Worm (Caenorhabditis elegans) whole organism, early embryonic: ENCODE results near the gene T05G5.1.

Experiments used
- B0310.2 ChIP-seq: sonication (generic microtip); optimal IDR thresholded peaks from 2 replicates; lab custom pipeline; 2016; ENCODE audit warnings: mild to moderate bottlenecking, missing genetic modification characterization, missing compliant biosample characterization
- F13C5.2 ChIP-seq: sonication (generic microtip); optimal IDR thresholded peaks from 2 replicates; lab custom pipeline; 2017; ENCODE audit warnings: mild to moderate bottlenecking, missing genetic modification characterization, inconsistent platforms, missing compliant biosample characterization
- aly-1 ChIP-seq: sonication (generic microtip); optimal IDR thresholded peaks from 2 replicates; lab custom pipeline; 2016; ENCODE audit warnings: missing genetic modification characterization, missing compliant biosample characterization
- ama-1 ChIP-seq: fragments of 150-350 bp; optimal IDR thresholded peaks from 2 replicates; lab custom pipeline; 2014
- ceh-13 ChIP-seq: fragments of 200-800 bp; sonication (Bioruptor generic); optimal IDR thresholded peaks from 2 replicates; lab custom pipeline; 2018; ENCODE audit warnings: mild to moderate bottlenecking, missing genetic modification characterization, missing compliant biosample characterization
- ceh-36 ChIP-seq: sonication (generic microtip); optimal IDR thresholded peaks from 2 replicates; lab custom pipeline; 2016; ENCODE audit warnings: missing genetic modification characterization, inconsistent platforms, missing compliant biosample characterization
- ets-7 ChIP-seq: sonication (generic microtip); optimal IDR thresholded peaks from 2 replicates; lab custom pipeline; 2016; ENCODE audit warnings: missing genotype, missing genetic modification characterization, missing compliant biosample characterization
- flt-1 ChIP-seq: fragments of 200-800 bp; sonication (Bioruptor generic); IDR thresholded peaks from 2 replicates; pipeline ENCODE4 v1.3.6; 2022; ENCODE audit warnings: missing genetic modification characterization, missing compliant biosample characterization
- hmbx-1 ChIP-seq: sonication (generic microtip); optimal IDR thresholded peaks from 2 replicates; lab custom pipeline; 2016; ENCODE audit warnings: mild to moderate bottlenecking, missing genetic modification characterization, missing compliant biosample characterization
- hmg-4 ChIP-seq: fragments of 200-800 bp; sonication (Bioruptor generic); optimal IDR thresholded peaks from 2 replicates; lab custom pipeline; 2018; ENCODE audit warnings: mild to moderate bottlenecking, missing genetic modification characterization, missing compliant biosample characterization
- hnd-1 ChIP-seq: sonication (generic microtip); optimal IDR thresholded peaks from 2 replicates; lab custom pipeline; 2016; ENCODE audit warnings: missing genetic modification characterization, missing compliant biosample characterization
- pes-1 ChIP-seq: fragments of 200-800 bp; sonication (Bioruptor generic); IDR thresholded peaks from 2 replicates; pipeline ENCODE4 v1.3.6; 2022; ENCODE audit warnings: missing genetic modification reagents, missing genetic modification characterization, missing compliant biosample characterization
- scrt-1 ChIP-seq: fragments of 200-800 bp; sonication (Bioruptor generic); IDR thresholded peaks from 2 replicates; pipeline ENCODE4 v1.3.6; 2022; ENCODE audit warnings: missing genetic modification characterization, missing compliant biosample characterization
- sea-1 ChIP-seq: fragments of 200-800 bp; sonication (Bioruptor generic); conservative IDR thresholded peaks from 2 replicates; pipeline ENCODE4 v1.3.6; 2022; ENCODE audit warnings: missing genetic modification characterization, missing compliant biosample characterization
- tbx-11 ChIP-seq: fragments of 200-800 bp; sonication (Bioruptor generic); IDR thresholded peaks from 2 replicates; pipeline ENCODE4 v1.3.6; 2022; ENCODE audit warnings: missing genetic modification characterization, missing compliant biosample characterization
- tbx-37 ChIP-seq: fragments of 200-800 bp; sonication (Bioruptor generic); conservative IDR thresholded peaks from 2 replicates; pipeline ENCODE4 v1.3.6; 2022; ENCODE audit warnings: missing genetic modification reagents, missing genetic modification characterization, missing compliant biosample characterization
- tra-4 ChIP-seq: sonication (generic microtip); optimal IDR thresholded peaks from 2 replicates; lab custom pipeline; 2017; ENCODE audit warnings: missing genetic modification characterization, missing compliant biosample characterization

T05G5.1 gene

DNA sequence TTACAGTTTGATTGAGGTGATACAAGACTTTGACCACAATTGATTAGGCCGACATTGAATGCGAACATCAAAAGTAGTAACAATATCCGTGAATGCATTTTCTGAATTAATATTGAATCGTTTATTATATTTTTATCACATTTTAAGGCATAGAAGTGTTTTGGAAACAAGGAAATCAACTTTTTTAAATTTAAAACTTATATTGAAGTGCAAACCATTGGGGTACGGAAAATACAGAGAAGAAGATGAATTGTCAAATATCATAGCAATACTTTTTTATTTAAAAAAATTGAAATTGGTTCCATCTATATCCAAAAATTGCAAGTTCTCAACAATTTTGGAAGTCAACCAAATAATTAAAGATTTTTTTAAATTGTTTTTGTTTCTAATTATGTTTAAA lies at the start of gene T05G5.1:
Gene T05G5.1 (minus strand): TSS at position 101 of the 400 bp plus-strand sequence.
- TF ChIP-seq aly-1 (tag; lab: Kevin White, UChicago), result no peak

DNA sequence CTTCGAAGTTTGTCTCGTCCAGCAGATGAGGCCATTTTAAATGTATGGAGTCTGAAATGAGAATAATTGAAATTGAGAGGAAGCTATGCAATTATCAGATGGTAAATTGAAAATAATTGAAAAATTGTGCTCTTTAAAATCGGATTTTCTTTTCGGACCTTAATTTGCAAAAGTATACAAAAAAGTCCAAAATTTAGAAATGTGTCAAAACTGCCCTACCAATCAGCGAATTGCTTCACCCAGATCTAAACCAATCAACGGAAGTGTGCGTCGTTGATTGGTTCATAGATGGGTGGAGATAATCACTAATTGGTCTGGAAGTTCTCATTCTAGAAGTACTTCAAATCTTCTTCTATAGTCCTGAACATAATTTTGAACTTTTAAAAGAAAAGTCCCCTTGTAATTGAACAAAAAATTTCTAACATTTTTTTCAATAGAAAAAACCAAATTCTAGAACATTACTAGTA lies 46.5 kb upstream of the T05G5.1 start, which contains the start of gene R10E11.5:
Gene R10E11.5 (minus strand): TSS at position 51 of the 467 bp plus-strand sequence.
- TF ChIP-seq sea-1 (GFP tag; lab: Robert Waterston, UW) (no peak), ama-1 (lab: Kevin White, UChicago) (no peak), tbx-37 (GFP tag; lab: Robert Waterston, UW) (no peak), scrt-1 (GFP tag; lab: Robert Waterston, UW) (no peak), tra-4 (tag; lab: Kevin White, UChicago) (no peak), tbx-11 (GFP tag; lab: Robert Waterston, UW) (no peak), hnd-1 (tag; lab: Kevin White, UChicago) (no peak), ceh-36 (no peak), F13C5.2 (no peak), flt-1 (no peak)

DNA sequence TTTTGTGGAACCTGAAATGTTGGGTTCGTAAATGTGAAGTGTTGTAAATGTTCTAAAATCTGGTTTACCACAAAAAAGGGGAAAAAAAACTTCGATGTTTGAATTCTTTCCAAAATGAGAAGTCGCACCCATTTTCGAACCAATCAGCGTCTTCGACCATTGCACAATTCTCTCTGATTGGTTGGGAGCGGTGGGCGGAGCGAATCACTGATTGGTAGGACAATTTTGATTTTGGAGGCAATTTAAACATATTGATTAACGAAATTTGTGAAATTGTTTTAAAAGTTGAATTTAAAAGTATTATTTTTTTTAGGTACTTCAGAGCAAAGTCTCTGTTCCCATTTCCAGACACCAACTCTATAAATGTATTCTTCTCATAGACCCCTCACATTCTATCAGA lies 45.9 kb upstream of the T05G5.1 start:
- TF ChIP-seq tra-4 (tag; lab: Kevin White, UChicago), result no peak
- no peak for TF ChIP-seq sea-1 (GFP tag; lab: Robert Waterston, UW)
- no peak for TF ChIP-seq scrt-1 (GFP tag; lab: Robert Waterston, UW)
- TF ChIP-seq tbx-11 (GFP tag; lab: Robert Waterston, UW), result no peak
- no peak for TF ChIP-seq ceh-36
- TF ChIP-seq pes-1 (GFP tag; lab: Robert Waterston, UW), result no peak
- TF ChIP-seq F13C5.2, result no peak

DNA sequence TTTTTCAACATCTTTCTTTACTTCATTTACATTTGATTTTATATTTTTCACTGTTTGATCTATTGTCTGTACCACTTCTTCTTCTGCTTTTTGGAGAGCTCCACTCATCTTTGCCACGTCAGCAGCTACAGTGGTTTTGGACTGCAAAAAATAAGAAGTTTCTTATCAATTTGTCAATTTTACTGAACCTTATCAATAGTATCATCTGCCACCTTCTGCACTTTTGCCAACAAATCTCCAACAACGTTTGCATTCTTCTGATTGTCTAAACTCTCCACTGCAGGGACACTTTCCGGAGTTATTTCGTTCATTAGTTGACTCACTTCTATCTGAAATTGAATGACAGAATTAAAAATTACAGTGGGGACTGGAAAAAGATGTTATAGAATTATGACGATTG lies 43.6 kb upstream of the T05G5.1 start:
- no peak for TF ChIP-seq B0310.2 (tag; lab: Kevin White, UChicago)
- no peak for TF ChIP-seq hnd-1 (tag; lab: Kevin White, UChicago)
- no peak for TF ChIP-seq hmbx-1 (tag; lab: Kevin White, UChicago)
- TF ChIP-seq pes-1 (GFP tag; lab: Robert Waterston, UW), result no peak
- TF ChIP-seq sea-1 (GFP tag; lab: Robert Waterston, UW), result no peak
- TF ChIP-seq ceh-36, result no peak
- TF ChIP-seq ets-7 (tag; lab: Kevin White, UChicago), result no peak
- TF ChIP-seq ceh-13 (GFP tag; lab: Kevin White, UChicago), result no peak
- no peak for TF ChIP-seq aly-1 (tag; lab: Kevin White, UChicago)
- TF ChIP-seq scrt-1 (GFP tag; lab: Robert Waterston, UW), result no peak
- TF ChIP-seq tbx-11 (GFP tag; lab: Robert Waterston, UW), result no peak
- TF ChIP-seq flt-1, result no peak
- no peak for TF ChIP-seq tbx-37 (GFP tag; lab: Robert Waterston, UW)
- TF ChIP-seq hmg-4 (GFP tag; lab: Kevin White, UChicago), result no peak
- TF ChIP-seq F13C5.2, result no peak

DNA sequence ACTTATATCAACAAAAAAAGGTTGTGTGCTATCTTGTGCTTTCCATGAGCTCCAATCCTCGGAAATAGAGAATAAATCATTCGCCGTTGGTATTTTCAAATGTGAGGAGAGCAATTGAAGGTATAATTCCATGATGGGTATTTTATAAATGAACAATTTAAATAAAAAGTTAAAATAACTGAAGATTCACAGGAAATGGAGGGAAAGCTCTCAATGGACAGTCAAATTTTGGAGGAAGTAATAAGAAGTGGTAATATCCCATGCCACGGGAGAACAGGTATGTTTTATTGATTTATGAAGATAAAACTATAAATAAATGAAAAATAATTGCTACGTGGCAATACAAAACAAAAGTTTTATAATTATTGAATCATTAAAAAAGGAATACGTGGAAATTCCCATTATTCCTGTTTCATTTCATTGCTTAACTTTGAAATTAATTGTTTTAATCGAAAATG lies 40.0 kb upstream of the T05G5.1 start:
- TF ChIP-seq tbx-37 (GFP tag; lab: Robert Waterston, UW), result no peak
- no peak for TF ChIP-seq scrt-1 (GFP tag; lab: Robert Waterston, UW)
- TF ChIP-seq tbx-11 (GFP tag; lab: Robert Waterston, UW), result no peak
- TF ChIP-seq B0310.2 (tag; lab: Kevin White, UChicago), result no peak
- no peak for TF ChIP-seq hnd-1 (tag; lab: Kevin White, UChicago)
- TF ChIP-seq hmg-4 (GFP tag; lab: Kevin White, UChicago), result no peak
- TF ChIP-seq F13C5.2, result no peak
- no peak for TF ChIP-seq ceh-36
- TF ChIP-seq sea-1 (GFP tag; lab: Robert Waterston, UW), result no peak
- no peak for TF ChIP-seq ets-7 (tag; lab: Kevin White, UChicago)
- TF ChIP-seq aly-1 (tag; lab: Kevin White, UChicago), result no peak
- no peak for TF ChIP-seq hmbx-1 (tag; lab: Kevin White, UChicago)
- TF ChIP-seq pes-1 (GFP tag; lab: Robert Waterston, UW), result no peak
- no peak for TF ChIP-seq flt-1
- TF ChIP-seq ama-1 (lab: Kevin White, UChicago), result no peak
- no peak for TF ChIP-seq tra-4 (tag; lab: Kevin White, UChicago)
- no peak for TF ChIP-seq ceh-13 (GFP tag; lab: Kevin White, UChicago)

DNA sequence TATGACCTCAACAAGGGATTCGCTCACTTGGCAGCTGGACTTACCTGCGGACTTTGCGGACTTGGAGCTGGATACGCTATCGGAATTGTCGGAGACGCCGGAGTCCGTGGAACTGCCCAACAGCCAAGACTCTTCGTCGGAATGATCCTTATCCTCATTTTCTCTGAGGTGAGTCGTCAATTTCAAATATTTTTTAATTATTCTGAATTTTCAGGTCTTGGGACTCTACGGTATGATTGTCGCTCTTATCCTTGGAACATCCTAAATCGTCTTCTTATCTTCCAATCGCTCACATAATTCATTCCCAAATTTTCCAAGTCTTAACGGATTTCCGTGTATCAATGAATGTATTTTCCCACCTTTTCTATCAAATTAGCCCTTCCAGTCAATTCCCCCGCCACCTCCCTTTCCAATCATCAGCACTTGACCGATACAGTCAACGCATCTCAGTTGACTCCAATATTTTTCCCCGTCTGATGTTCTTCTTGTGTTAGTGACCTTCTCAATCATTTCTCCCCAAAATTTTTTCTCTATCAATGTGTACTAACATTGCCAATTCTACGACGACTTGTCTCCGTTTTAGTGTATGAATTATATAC lies 39.4 kb upstream of the T05G5.1 start, which contains the start of gene R10E11.6:
Gene R10E11.6 (plus strand): TSS at position 524 of the 599 bp plus-strand sequence.
- no peak for TF ChIP-seq ama-1 (lab: Kevin White, UChicago)
- TF ChIP-seq hmg-4 (GFP tag; lab: Kevin White, UChicago), result no peak
- TF ChIP-seq tbx-11 (GFP tag; lab: Robert Waterston, UW), result no peak
- no peak for TF ChIP-seq ceh-36
- no peak for TF ChIP-seq ets-7 (tag; lab: Kevin White, UChicago)
- no peak for TF ChIP-seq tbx-37 (GFP tag; lab: Robert Waterston, UW)
- no peak for TF ChIP-seq ceh-13 (GFP tag; lab: Kevin White, UChicago)
- no peak for TF ChIP-seq flt-1
- no peak for TF ChIP-seq F13C5.2
- no peak for TF ChIP-seq hmbx-1 (tag; lab: Kevin White, UChicago)
- TF ChIP-seq hnd-1 (tag; lab: Kevin White, UChicago), result no peak
- TF ChIP-seq aly-1 (tag; lab: Kevin White, UChicago), result no peak
- TF ChIP-seq scrt-1 (GFP tag; lab: Robert Waterston, UW), result no peak
- no peak for TF ChIP-seq pes-1 (GFP tag; lab: Robert Waterston, UW)
- no peak for TF ChIP-seq sea-1 (GFP tag; lab: Robert Waterston, UW)
- no peak for TF ChIP-seq B0310.2 (tag; lab: Kevin White, UChicago)
- no peak for TF ChIP-seq tra-4 (tag; lab: Kevin White, UChicago)

DNA sequence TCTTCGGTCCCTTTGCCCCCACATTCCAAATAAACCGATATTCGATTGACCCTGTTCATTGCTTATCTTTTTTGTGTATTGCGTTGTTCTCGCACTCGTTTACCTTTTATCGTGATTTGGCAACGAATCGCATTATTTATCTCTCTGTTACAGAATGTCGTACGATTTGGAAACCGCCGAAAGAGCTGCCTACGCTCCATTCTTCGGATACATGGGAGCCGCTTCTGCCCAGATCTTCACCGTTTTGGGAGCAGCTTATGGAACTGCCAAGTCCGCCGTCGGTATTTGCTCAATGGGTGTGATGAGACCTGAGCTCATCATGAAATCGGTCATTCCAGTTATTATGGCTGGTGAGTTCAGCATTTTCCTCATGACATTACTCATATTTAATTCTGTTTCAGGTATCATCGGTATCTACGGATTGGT lies 38.9 kb upstream of the T05G5.1 start, which contains the start of gene vha-2:
Gene vha-2 (plus strand): TSS at position 154 of the 426 bp plus-strand sequence.
- TF ChIP-seq scrt-1 (GFP tag; lab: Robert Waterston, UW) (no peak), ama-1 (lab: Kevin White, UChicago) (peak; percentile 27)
